Fruit fly (Drosophila melanogaster): Measurements from ENCODE around the gene CG7634.

DNA sequence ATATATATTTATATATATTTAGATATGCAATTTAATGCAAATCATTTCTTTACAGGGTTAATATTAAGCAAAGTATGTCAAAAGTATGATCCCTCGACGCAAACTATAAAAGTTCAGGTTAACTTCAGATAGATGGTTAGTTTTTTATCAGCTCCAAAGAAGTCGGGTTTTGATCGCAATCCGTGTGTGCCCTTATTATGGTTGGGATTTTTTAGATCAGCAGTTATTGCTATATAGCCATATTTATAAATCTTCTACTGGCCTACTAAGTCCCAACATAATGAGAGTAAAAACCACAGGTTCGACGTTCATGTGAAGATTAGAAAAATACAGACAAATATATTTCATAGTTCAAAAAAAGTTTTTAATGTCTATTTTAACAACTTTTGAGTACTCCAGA lies 8.6 kb downstream of the CG7634 start, which contains the start of gene EMC10:
- TF ChIP-seq Sox102F (GFP tag; optimal IDR thresholded peaks at IDR 0.05) (no peak), salr (GFP tag; optimal IDR thresholded peaks at IDR 0.05) (no peak), CG11294 (GFP tag; IDR thresholded peaks at IDR 0.05) (no peak)

Measured in whole organism, prepupa.